Fruit fly (Drosophila melanogaster) whole organism, embryonic: ENCODE results near the gene asun.

Source experiments
- Atf-2 ChIP-seq: fragments of 200-800 bp; sonication (Bioruptor generic); optimal IDR thresholded peaks from 2 replicates; lab custom pipeline; 2016; ENCODE audit warnings: missing biosample characterization, missing genetic modification characterization
- B-H1 ChIP-seq: fragments of 200-800 bp; sonication (Bioruptor generic); IDR thresholded peaks from 3 replicates; pipeline ENCODE4 v1.3.6; 2022; ENCODE audit warnings: missing biosample characterization, missing genetic modification characterization
- Bdp1 ChIP-seq: fragments of 200-800 bp; sonication (Bioruptor generic); optimal IDR thresholded peaks from 3 replicates; lab custom pipeline; 2016; ENCODE audit warnings: missing biosample characterization, missing genetic modification characterization
- CG11247 ChIP-seq: fragments of 200-800 bp; sonication (Bioruptor generic); IDR thresholded peaks from 2 replicates; pipeline ENCODE4 v1.3.6; 2022; ENCODE audit warnings: missing biosample characterization, missing genetic modification characterization
- CG12071 ChIP-seq: fragments of 200-800 bp; sonication (Bioruptor generic); optimal IDR thresholded peaks from 3 replicates; lab custom pipeline; 2018; ENCODE audit warnings: missing biosample characterization, mild to moderate bottlenecking, missing genetic modification characterization
- CG13123 ChIP-seq: fragments of 200-800 bp; sonication (Bioruptor generic); optimal IDR thresholded peaks from 2 replicates; lab custom pipeline; 2016; ENCODE audit warnings: missing biosample characterization, missing genetic modification characterization
- CG15269 ChIP-seq: fragments of 200-800 bp; sonication (Bioruptor generic); optimal IDR thresholded peaks from 2 replicates; lab custom pipeline; 2018; ENCODE audit warnings: missing biosample characterization, mild to moderate bottlenecking, missing genetic modification characterization, moderate library complexity
- CG17612 ChIP-seq: fragments of 200-800 bp; sonication (Bioruptor generic); IDR thresholded peaks from 2 replicates; pipeline ENCODE4 v1.3.6; 2022; ENCODE audit warnings: missing biosample characterization, missing genetic modification characterization
- CG1832 ChIP-seq: fragments of 200-800 bp; sonication (Bioruptor generic); optimal IDR thresholded peaks from 2 replicates; lab custom pipeline; 2017; ENCODE audit warnings: missing biosample characterization, mild to moderate bottlenecking, missing genetic modification characterization, inconsistent platforms
- CG3163 ChIP-seq: fragments of 200-800 bp; sonication (Bioruptor generic); optimal IDR thresholded peaks from 3 replicates; lab custom pipeline; 2016; ENCODE audit warnings: missing biosample characterization, missing genetic modification characterization
- CG33557 ChIP-seq: fragments of 200-800 bp; sonication (Bioruptor generic); optimal IDR thresholded peaks from 2 replicates; lab custom pipeline; 2019; ENCODE audit warnings: missing biosample characterization, mild to moderate bottlenecking, missing genetic modification characterization, moderate library complexity
- CG4424 ChIP-seq: fragments of 200-800 bp; sonication (Bioruptor generic); optimal IDR thresholded peaks from 3 replicates; lab custom pipeline; 2016; ENCODE audit warnings: missing biosample characterization, missing genetic modification characterization
- CG5245 ChIP-seq: fragments of 200-800 bp; sonication (Bioruptor generic); optimal IDR thresholded peaks from 3 replicates; lab custom pipeline; 2016; ENCODE audit warnings: missing biosample characterization, missing genetic modification characterization
- CG6765 ChIP-seq: fragments of 200-800 bp; sonication (Bioruptor generic); optimal IDR thresholded peaks from 3 replicates; lab custom pipeline; 2017; ENCODE audit warnings: missing biosample characterization, mild to moderate bottlenecking, missing genetic modification characterization
- CG7745 ChIP-seq: fragments of 200-800 bp; sonication (Bioruptor generic); optimal IDR thresholded peaks from 2 replicates; lab custom pipeline; 2018; ENCODE audit warnings: missing biosample characterization, mild to moderate bottlenecking, missing genetic modification characterization, moderate library complexity
- CG7987 ChIP-seq: fragments of 200-800 bp; sonication (Bioruptor generic); optimal IDR thresholded peaks from 2 replicates; lab custom pipeline; 2018; ENCODE audit warnings: missing biosample characterization, mild to moderate bottlenecking, missing genetic modification characterization, moderate library complexity
- CG9727 ChIP-seq: fragments of 200-800 bp; sonication (Bioruptor generic); optimal IDR thresholded peaks from 3 replicates; lab custom pipeline; 2017; ENCODE audit warnings: missing biosample characterization, mild to moderate bottlenecking, missing genetic modification characterization
- CkIIα-i1 ChIP-seq: fragments of 200-800 bp; sonication (Bioruptor generic); IDR thresholded peaks from 2 replicates; pipeline ENCODE4 v1.3.6; 2022; ENCODE audit warnings: missing biosample characterization, missing genetic modification characterization
- Dbx ChIP-seq: fragments of 200-800 bp; sonication (Bioruptor generic); IDR thresholded peaks from 3 replicates; pipeline ENCODE4 v1.3.6; 2022; ENCODE audit warnings: missing biosample characterization, missing genetic modification characterization
- Fer2 ChIP-seq: fragments of 200-800 bp; sonication (Bioruptor generic); optimal IDR thresholded peaks from 2 replicates; lab custom pipeline; 2018; ENCODE audit warnings: missing biosample characterization, mild to moderate bottlenecking, missing genetic modification characterization, moderate library complexity
- Fer3 ChIP-seq: fragments of 200-800 bp; sonication (Bioruptor generic); optimal IDR thresholded peaks from 2 replicates; lab custom pipeline; 2018; ENCODE audit warnings: missing biosample characterization, mild to moderate bottlenecking, missing genetic modification characterization, moderate library complexity
- Hr39 ChIP-seq: fragments of >200 bp; optimal IDR thresholded peaks from 2 replicates; lab custom pipeline; 2017
- Hr51 ChIP-seq, 2 experiments: fragments of 200-800 bp; sonication (Bioruptor generic); optimal IDR thresholded peaks; 2 replicates in 1 of 2; 3 replicates in 1 of 2; lab custom pipeline; 2016 to 2018; ENCODE audit warnings: missing biosample characterization in 2 of 2, missing genetic modification characterization in 2 of 2, mild to moderate bottlenecking in 1 of 2, moderate library complexity in 1 of 2
- Jarid2 ChIP-seq: fragments of 200-800 bp; sonication (Bioruptor generic); optimal IDR thresholded peaks from 3 replicates; lab custom pipeline; 2017; ENCODE audit warnings: mild to moderate bottlenecking, missing biosample characterization, missing genetic modification reagents, missing genetic modification characterization
- Mrtf ChIP-seq: fragments of 200-800 bp; sonication (Bioruptor generic); IDR thresholded peaks from 3 replicates; pipeline ENCODE4 v1.3.6; 2022; ENCODE audit warnings: missing biosample characterization, missing genetic modification characterization
- Nf-YA ChIP-seq: fragments of 200-800 bp; sonication (Bioruptor generic); IDR thresholded peaks from 2 replicates; pipeline ENCODE4 v1.3.6; 2022; ENCODE audit warnings: missing biosample characterization, missing genetic modification characterization
- Nf-YB ChIP-seq: fragments of 200-800 bp; sonication (Bioruptor generic); optimal IDR thresholded peaks from 3 replicates; lab custom pipeline; 2019; ENCODE audit warnings: missing biosample characterization, mild to moderate bottlenecking, missing genetic modification characterization, moderate library complexity
- Ravus ChIP-seq: fragments of 200-800 bp; sonication (Bioruptor generic); IDR thresholded peaks from 2 replicates; pipeline ENCODE4 v1.3.6; 2022; ENCODE audit warnings: missing biosample characterization, missing genetic modification characterization
- Sry-δ ChIP-seq: fragments of 200-800 bp; sonication (Bioruptor generic); optimal IDR thresholded peaks from 2 replicates; lab custom pipeline; 2016; ENCODE audit warnings: missing biosample characterization, missing genetic modification characterization
- Tbp ChIP-seq: fragments of >200 bp; optimal IDR thresholded peaks from 2 replicates; lab custom pipeline; 2018; ENCODE audit warnings: missing biosample characterization, missing genetic modification characterization
- Vsx1 ChIP-seq: fragments of 200-800 bp; sonication (Bioruptor generic); optimal IDR thresholded peaks from 2 replicates; lab custom pipeline; 2017; ENCODE audit warnings: missing biosample characterization, mild to moderate bottlenecking, missing genetic modification characterization, missing genetic modification reagents
- al ChIP-seq: fragments of 200-800 bp; sonication (Bioruptor generic); IDR thresholded peaks from 2 replicates; pipeline ENCODE4 v1.3.6; 2022; ENCODE audit warnings: missing biosample characterization, missing genetic modification characterization
- cad ChIP-seq: fragments of >200 bp; optimal IDR thresholded peaks from 2 replicates; lab custom pipeline; 2017; ENCODE audit warnings: missing biosample characterization, missing genetic modification characterization
- cato ChIP-seq: fragments of 200-800 bp; sonication (Bioruptor generic); optimal IDR thresholded peaks from 2 replicates; lab custom pipeline; 2016; ENCODE audit warnings: missing biosample characterization, missing genetic modification characterization, borderline replicate concordance
- cg ChIP-seq: fragments of 200-800 bp; sonication (Bioruptor generic); optimal IDR thresholded peaks from 3 replicates; lab custom pipeline; 2019; ENCODE audit warnings: missing biosample characterization, mild to moderate bottlenecking, missing genetic modification characterization, moderate library complexity
- emc ChIP-seq: fragments of 200-800 bp; sonication (Bioruptor generic); optimal IDR thresholded peaks from 2 replicates; lab custom pipeline; 2016; ENCODE audit warnings: missing biosample characterization, missing genetic modification characterization
- ewg ChIP-seq: fragments of 200-800 bp; sonication (Bioruptor generic); optimal IDR thresholded peaks from 3 replicates; lab custom pipeline; 2017; ENCODE audit warnings: mild to moderate bottlenecking, missing biosample characterization, missing genetic modification reagents, missing genetic modification characterization
- exex ChIP-seq: fragments of 200-800 bp; sonication (Bioruptor generic); optimal IDR thresholded peaks from 4 replicates; lab custom pipeline; 2018; ENCODE audit warnings: missing biosample characterization, mild to moderate bottlenecking, missing genetic modification characterization, moderate library complexity
- gt ChIP-seq: fragments of 200-800 bp; sonication (Bioruptor generic); IDR thresholded peaks from 2 replicates; pipeline ENCODE4 v1.3.6; 2022; ENCODE audit warnings: missing biosample characterization, missing genetic modification characterization
- hkb ChIP-seq, 2 experiments: fragments of 200-800 bp in 1 of 2; fragments of >200 bp in 1 of 2; sonication (Bioruptor generic) in 1 of 2; IDR thresholded peaks in 1 of 2; optimal IDR thresholded peaks in 1 of 2; 2 replicates each; pipeline versions ENCODE4 v1.3.6 to Lab custom; 2017 to 2022; ENCODE audit warnings: missing biosample characterization in 1 of 2, missing genetic modification characterization in 1 of 2
- kni ChIP-seq: fragments of 200-800 bp; sonication (Bioruptor generic); optimal IDR thresholded peaks from 3 replicates; lab custom pipeline; 2017; ENCODE audit warnings: mild to moderate bottlenecking, missing biosample characterization, missing genetic modification reagents, missing genetic modification characterization
- mirr ChIP-seq: fragments of 200-800 bp; sonication (Bioruptor generic); optimal IDR thresholded peaks from 3 replicates; lab custom pipeline; 2018; ENCODE audit warnings: missing biosample characterization, mild to moderate bottlenecking, missing genetic modification characterization
- oc ChIP-seq: fragments of 200-800 bp; sonication (Bioruptor generic); optimal IDR thresholded peaks from 2 replicates; lab custom pipeline; 2018; ENCODE audit warnings: missing biosample characterization, mild to moderate bottlenecking, missing genetic modification characterization, moderate library complexity
- shn ChIP-seq: fragments of 200-800 bp; sonication (Bioruptor generic); optimal IDR thresholded peaks from 3 replicates; lab custom pipeline; 2016; ENCODE audit warnings: missing biosample characterization, missing genetic modification characterization
- sna ChIP-seq: fragments of 200-800 bp; sonication (Bioruptor generic); IDR thresholded peaks from 2 replicates; pipeline ENCODE4 v1.3.6; 2022; ENCODE audit warnings: missing biosample characterization, missing genetic modification characterization; ENCODE audit not compliant: partially characterized antibody
- sqz ChIP-seq: fragments of 200-800 bp; sonication (Bioruptor generic); optimal IDR thresholded peaks from 3 replicates; lab custom pipeline; 2018; ENCODE audit warnings: missing biosample characterization, mild to moderate bottlenecking, missing genetic modification characterization
- stwl ChIP-seq: fragments of 200-800 bp; sonication (Bioruptor generic); optimal IDR thresholded peaks from 3 replicates; lab custom pipeline; 2018; ENCODE audit warnings: missing biosample characterization, mild to moderate bottlenecking, missing genetic modification characterization, moderate library complexity
- vfl ChIP-seq: fragments of 200-800 bp; sonication (Bioruptor generic); optimal IDR thresholded peaks from 2 replicates; lab custom pipeline; 2016; ENCODE audit warnings: missing biosample characterization, missing genetic modification characterization
- z ChIP-seq: fragments of 200-800 bp; sonication (Bioruptor generic); IDR thresholded peaks from 3 replicates; pipeline ENCODE4 v1.3.6; 2022; ENCODE audit warnings: missing biosample characterization, missing genetic modification characterization

The asun gene

dm6 chr3R:16228719-16229704, 35.1 kb upstream of the asun start (continued):
- TF ChIP-seq Fer2 (tag; lab: Kevin White, UChicago) (no peak), emc (GFP tag; lab: Kevin White, UChicago) (no peak), cad (GFP tag; lab: Kevin White, UChicago) (peak; percentile 12), mirr (GFP tag; lab: Kevin White, UChicago) (no peak), ewg (GFP tag; lab: Kevin White, UChicago) (no peak), Jarid2 (GFP tag; lab: Kevin White, UChicago) (peak; percentile 20), CG17612 (GFP tag; lab: Robert Waterston, UW) (no peak), gt (GFP tag; lab: Robert Waterston, UW) (no peak), CG13123 (no peak), Dbx (GFP tag; lab: Robert Waterston, UW) (no peak), oc (no peak), CG7987 (GFP tag; lab: Kevin White, UChicago) (no peak), Atf-2 (GFP tag; lab: Kevin White, UChicago) (no peak), cato (GFP tag; lab: Kevin White, UChicago) (no peak), vfl (GFP tag; lab: Kevin White, UChicago) (no peak), CG15269 (tag; lab: Kevin White, UChicago) (no peak), al (GFP tag; lab: Robert Waterston, UW) (no peak), Sry-δ (GFP tag; lab: Kevin White, UChicago) (no peak), Vsx1 (GFP tag; lab: Kevin White, UChicago) (peak; percentile 18), CG3163 (GFP tag; lab: Kevin White, UChicago) (peak; percentile 7), Fer3 (tag; lab: Kevin White, UChicago) (no peak), sna (GFP tag; lab: Robert Waterston, UW) (no peak), stwl (no peak), Tbp (no peak), CG7745 (no peak), Hr39 (lab: Kevin White, UChicago) (no peak), CG11247 (no peak), Bdp1 (GFP tag; lab: Kevin White, UChicago) (no peak), CG6765 (GFP tag; lab: Kevin White, UChicago) (no peak), hkb (optimal IDR thresholded peaks at IDR 0.05; lab: Kevin White, UChicago) (no peak), hkb (GFP tag; IDR thresholded peaks at IDR 0.05; lab: Robert Waterston, UW) (no peak), kni (GFP tag; lab: Kevin White, UChicago) (peak; percentile 59), CkIIα-i1 (GFP tag; lab: Robert Waterston, UW) (no peak), CG33557 (GFP tag; lab: Kevin White, UChicago) (no peak), shn (GFP tag; lab: Kevin White, UChicago) (no peak), CG5245 (GFP tag; lab: Kevin White, UChicago) (no peak), sqz (GFP tag; lab: Kevin White, UChicago) (peak; percentile 14), Hr51 (GFP tag; optimal IDR thresholded peaks at IDR 0.05; lab: Kevin White, UChicago) (no peak), CG1832 (GFP tag; lab: Kevin White, UChicago) (peak; percentile 29), z (GFP tag; lab: Robert Waterston, UW) (no peak), cg (GFP tag; lab: Kevin White, UChicago) (peak; percentile 60), B-H1 (GFP tag; lab: Robert Waterston, UW) (no peak), Ravus (no peak), Nf-YB (no peak), Mrtf (no peak), Nf-YA (GFP tag; lab: Robert Waterston, UW) (no peak), CG9727 (GFP tag; lab: Kevin White, UChicago) (no peak), exex (peak; percentile 12), CG4424 (GFP tag; lab: Kevin White, UChicago) (no peak), CG12071 (no peak)
